Fruit fly (Drosophila melanogaster) whole organism, embryonic: Measurements from ENCODE around the gene Ilk.
A peak's percentile ranks its signal among the peaks of the same experiment; 100 is the strongest.

ENCODE experiments used
- Asciz ChIP-seq: fragments of 200-800 bp; sonication (Bioruptor generic); optimal IDR thresholded peaks from 2 replicates; lab custom pipeline; 2017; ENCODE audit warnings: missing biosample characterization, mild to moderate bottlenecking, missing genetic modification characterization, missing genetic modification reagents
- Bgb ChIP-seq: fragments of 200-800 bp; sonication (Bioruptor generic); IDR thresholded peaks from 2 replicates; pipeline ENCODE4 v1.3.6; 2022; ENCODE audit warnings: missing biosample characterization, missing genetic modification characterization; ENCODE audit not compliant: partially characterized antibody
- Bteb2 ChIP-seq: fragments of 200-800 bp; sonication (Bioruptor generic); optimal IDR thresholded peaks from 2 replicates; lab custom pipeline; 2016; ENCODE audit warnings: missing biosample characterization, missing genetic modification characterization
- CG10209 ChIP-seq: fragments of 200-800 bp; sonication (Bioruptor generic); optimal IDR thresholded peaks from 3 replicates; lab custom pipeline; 2017; ENCODE audit warnings: missing biosample characterization, mild to moderate bottlenecking, missing genetic modification characterization, missing genetic modification reagents
- CG11085 ChIP-seq: fragments of 200-800 bp; sonication (Bioruptor generic); IDR thresholded peaks from 2 replicates; pipeline ENCODE4 v1.3.6; 2022; ENCODE audit warnings: missing biosample characterization, missing genetic modification characterization
- CG11247 ChIP-seq: fragments of 200-800 bp; sonication (Bioruptor generic); IDR thresholded peaks from 2 replicates; pipeline ENCODE4 v1.3.6; 2022; ENCODE audit warnings: missing biosample characterization, missing genetic modification characterization
- CG13624 ChIP-seq: fragments of 200-800 bp; sonication (Bioruptor generic); optimal IDR thresholded peaks from 2 replicates; lab custom pipeline; 2016; ENCODE audit warnings: missing biosample characterization, missing genetic modification characterization
- CG15073 ChIP-seq: fragments of 200-800 bp; sonication (Bioruptor generic); optimal IDR thresholded peaks from 2 replicates; lab custom pipeline; 2016; ENCODE audit warnings: missing biosample characterization, missing genetic modification characterization
- CG1647 ChIP-seq: fragments of 200-800 bp; sonication (Bioruptor generic); optimal IDR thresholded peaks from 3 replicates; lab custom pipeline; 2016; ENCODE audit warnings: missing biosample characterization, missing genetic modification characterization
- CG1792 ChIP-seq: fragments of 200-800 bp; sonication (Bioruptor generic); optimal IDR thresholded peaks from 2 replicates; lab custom pipeline; 2016; ENCODE audit warnings: missing biosample characterization, missing genetic modification characterization
- CG1832 ChIP-seq: fragments of 200-800 bp; sonication (Bioruptor generic); optimal IDR thresholded peaks from 2 replicates; lab custom pipeline; 2017; ENCODE audit warnings: missing biosample characterization, mild to moderate bottlenecking, missing genetic modification characterization, inconsistent platforms
- CG2199 ChIP-seq: fragments of 200-800 bp; sonication (Bioruptor generic); IDR thresholded peaks from 3 replicates; pipeline ENCODE4 v1.3.6; 2022; ENCODE audit warnings: missing biosample characterization, missing genetic modification characterization
- CG3838 ChIP-seq: fragments of 200-800 bp; sonication (Bioruptor generic); optimal IDR thresholded peaks from 3 replicates; lab custom pipeline; 2016; ENCODE audit warnings: missing biosample characterization, missing genetic modification characterization
- CG6254 ChIP-seq: fragments of 200-800 bp; sonication (Bioruptor generic); optimal IDR thresholded peaks from 3 replicates; lab custom pipeline; 2017; ENCODE audit warnings: mild to moderate bottlenecking, missing biosample characterization, missing genetic modification reagents, missing genetic modification characterization
- CG6683 ChIP-seq: fragments of 200-800 bp; sonication (Bioruptor generic); optimal IDR thresholded peaks from 2 replicates; lab custom pipeline; 2017; ENCODE audit warnings: missing biosample characterization, mild to moderate bottlenecking, missing genetic modification characterization, missing genetic modification reagents
- CG7357 ChIP-seq: fragments of 200-800 bp; sonication (Bioruptor generic); IDR thresholded peaks from 3 replicates; pipeline ENCODE4 v1.3.6; 2022; ENCODE audit warnings: missing biosample characterization, missing genetic modification characterization
- CG7786 ChIP-seq: fragments of 200-800 bp; sonication (Bioruptor generic); optimal IDR thresholded peaks from 2 replicates; lab custom pipeline; 2016; ENCODE audit warnings: missing biosample characterization, missing genetic modification characterization
- CG8944 ChIP-seq: fragments of 200-800 bp; sonication (Bioruptor generic); optimal IDR thresholded peaks from 3 replicates; lab custom pipeline; 2016; ENCODE audit warnings: missing biosample characterization, missing genetic modification characterization
- CG9609 ChIP-seq: fragments of 200-800 bp; sonication (Bioruptor generic); optimal IDR thresholded peaks from 3 replicates; lab custom pipeline; 2016; ENCODE audit warnings: missing biosample characterization, missing genetic modification characterization
- Camta ChIP-seq: fragments of 200-800 bp; sonication (Bioruptor generic); optimal IDR thresholded peaks from 2 replicates; lab custom pipeline; 2016; ENCODE audit warnings: missing biosample characterization, missing genetic modification characterization
- GATAe ChIP-seq: fragments of 200-800 bp; sonication (Bioruptor generic); conservative IDR thresholded peaks from 2 replicates; pipeline ENCODE4 v1.3.6; 2022; ENCODE audit warnings: missing biosample characterization, missing genetic modification characterization
- HmgZ ChIP-seq: fragments of 200-800 bp; sonication (Bioruptor generic); optimal IDR thresholded peaks from 2 replicates; lab custom pipeline; 2018; ENCODE audit warnings: missing biosample characterization, mild to moderate bottlenecking, missing genetic modification characterization
- Mes4 ChIP-seq: fragments of 200-800 bp; sonication (Bioruptor generic); optimal IDR thresholded peaks from 2 replicates; lab custom pipeline; 2016; ENCODE audit warnings: missing biosample characterization, missing genetic modification characterization
- Nf-YC ChIP-seq: fragments of 200-800 bp; optimal IDR thresholded peaks from 3 replicates; lab custom pipeline; 2019; ENCODE audit warnings: missing biosample characterization, mild to moderate bottlenecking, missing genetic modification characterization, moderate library complexity
- Oli ChIP-seq: fragments of 200-800 bp; sonication (Bioruptor generic); optimal IDR thresholded peaks from 2 replicates; lab custom pipeline; 2018; ENCODE audit warnings: missing biosample characterization, mild to moderate bottlenecking, missing genetic modification characterization, moderate library complexity
- Sox100B ChIP-seq: fragments of 200-800 bp; sonication (Bioruptor generic); optimal IDR thresholded peaks from 3 replicates; lab custom pipeline; 2018; ENCODE audit warnings: missing biosample characterization, mild to moderate bottlenecking, missing genetic modification characterization
- aop ChIP-seq: fragments of 200-800 bp; sonication (Bioruptor generic); IDR thresholded peaks from 2 replicates; pipeline ENCODE4 v1.3.6; 2022; ENCODE audit warnings: missing biosample characterization, missing genetic modification characterization
- ash1 ChIP-seq: fragments of 200-800 bp; sonication (Bioruptor generic); optimal IDR thresholded peaks from 2 replicates; lab custom pipeline; 2018; ENCODE audit warnings: missing biosample characterization, mild to moderate bottlenecking, missing genetic modification characterization
- crp ChIP-seq, 2 experiments: fragments of 200-800 bp; sonication (Bioruptor generic); optimal IDR thresholded peaks; 2 replicates in 1 of 2; 3 replicates in 1 of 2; lab custom pipeline; 2017; ENCODE audit warnings: missing biosample characterization in 2 of 2, missing genetic modification characterization in 2 of 2, mild to moderate bottlenecking in 1 of 2, moderate library complexity in 1 of 2
- dysf ChIP-seq: fragments of 200-800 bp; sonication (Bioruptor generic); IDR thresholded peaks from 3 replicates; pipeline ENCODE4 v1.3.6; 2022; ENCODE audit warnings: missing biosample characterization, missing genetic modification characterization
- exex ChIP-seq: fragments of 200-800 bp; sonication (Bioruptor generic); optimal IDR thresholded peaks from 4 replicates; lab custom pipeline; 2018; ENCODE audit warnings: missing biosample characterization, mild to moderate bottlenecking, missing genetic modification characterization, moderate library complexity
- fd102C ChIP-seq: fragments of 200-800 bp; sonication (Bioruptor generic); optimal IDR thresholded peaks from 2 replicates; lab custom pipeline; 2018; ENCODE audit warnings: missing biosample characterization, mild to moderate bottlenecking, missing genetic modification characterization, moderate library complexity
- fru ChIP-seq: fragments of >200 bp; optimal IDR thresholded peaks from 2 replicates; lab custom pipeline; 2017
- fu2 ChIP-seq: fragments of 200-800 bp; sonication (Bioruptor generic); optimal IDR thresholded peaks from 2 replicates; lab custom pipeline; 2016; ENCODE audit warnings: missing biosample characterization, missing genetic modification characterization
- gro ChIP-seq: fragments of 200-800 bp; sonication (Bioruptor generic); optimal IDR thresholded peaks from 2 replicates; lab custom pipeline; 2016; ENCODE audit warnings: missing biosample characterization, missing genetic modification characterization
- hbn ChIP-seq: fragments of 200-800 bp; sonication (Bioruptor generic); IDR thresholded peaks from 2 replicates; pipeline ENCODE4 v1.3.6; 2022; ENCODE audit warnings: missing biosample characterization, missing genetic modification characterization; ENCODE audit not compliant: partially characterized antibody
- her ChIP-seq: fragments of 200-800 bp; sonication (Bioruptor generic); optimal IDR thresholded peaks from 2 replicates; lab custom pipeline; 2016; ENCODE audit warnings: missing biosample characterization, missing genetic modification characterization
- ind ChIP-seq: fragments of 200-800 bp; sonication (Bioruptor generic); optimal IDR thresholded peaks from 3 replicates; lab custom pipeline; 2016; ENCODE audit warnings: missing biosample characterization, missing genetic modification characterization
- knrl ChIP-seq: fragments of 200-800 bp; sonication (Bioruptor generic); IDR thresholded peaks from 3 replicates; pipeline ENCODE4 v1.3.6; 2022; ENCODE audit warnings: missing biosample characterization, missing genetic modification characterization; ENCODE audit not compliant: partially characterized antibody
- lola ChIP-seq, 3 experiments: fragments of >200 bp in 2 of 3; fragments of 200-800 bp in 1 of 3; sonication (Bioruptor generic) in 1 of 3; optimal IDR thresholded peaks; 2 replicates each; lab custom pipeline; 2017 to 2019; ENCODE audit warnings: missing biosample characterization in 3 of 3, missing genetic modification characterization in 3 of 3, mild to moderate bottlenecking in 1 of 3, moderate library complexity in 1 of 3
- luna ChIP-seq: fragments of 200-800 bp; sonication (Bioruptor generic); optimal IDR thresholded peaks from 2 replicates; lab custom pipeline; 2016; ENCODE audit warnings: missing biosample characterization, missing genetic modification characterization
- row ChIP-seq: fragments of 200-800 bp; sonication (Bioruptor generic); IDR thresholded peaks from 3 replicates; pipeline ENCODE4 v1.3.6; 2022; ENCODE audit warnings: missing biosample characterization, missing genetic modification characterization
- salm ChIP-seq: fragments of 200-800 bp; sonication (Bioruptor generic); optimal IDR thresholded peaks from 2 replicates; lab custom pipeline; 2018; ENCODE audit warnings: missing biosample characterization, mild to moderate bottlenecking, missing genetic modification characterization
- sd ChIP-seq: fragments of 200-800 bp; sonication (Bioruptor generic); optimal IDR thresholded peaks from 3 replicates; lab custom pipeline; 2018; ENCODE audit warnings: missing biosample characterization, mild to moderate bottlenecking, missing genetic modification characterization, moderate library complexity
- sima ChIP-seq: fragments of 200-800 bp; sonication (Bioruptor generic); optimal IDR thresholded peaks from 2 replicates; lab custom pipeline; 2016; ENCODE audit warnings: missing biosample characterization, missing genetic modification characterization
- slou ChIP-seq: fragments of 200-800 bp; sonication (Bioruptor generic); optimal IDR thresholded peaks from 3 replicates; lab custom pipeline; 2016; ENCODE audit warnings: missing biosample characterization, missing genetic modification characterization
- ssp ChIP-seq: fragments of 200-800 bp; sonication (Bioruptor generic); IDR thresholded peaks from 2 replicates; pipeline ENCODE4 v1.3.6; 2022; ENCODE audit warnings: missing biosample characterization, missing genetic modification characterization
- toy ChIP-seq: fragments of 200-800 bp; sonication (Bioruptor generic); IDR thresholded peaks from 2 replicates; pipeline ENCODE4 v1.3.6; 2022; ENCODE audit warnings: missing biosample characterization, missing genetic modification characterization
- wor ChIP-seq: fragments of 200-800 bp; sonication (Bioruptor generic); IDR thresholded peaks from 2 replicates; pipeline ENCODE4 v1.3.6; 2022; ENCODE audit warnings: missing biosample characterization, missing genetic modification characterization
- yki ChIP-seq: fragments of >200 bp; optimal IDR thresholded peaks from 3 replicates; lab custom pipeline; 2018

Ilk gene

DNA sequence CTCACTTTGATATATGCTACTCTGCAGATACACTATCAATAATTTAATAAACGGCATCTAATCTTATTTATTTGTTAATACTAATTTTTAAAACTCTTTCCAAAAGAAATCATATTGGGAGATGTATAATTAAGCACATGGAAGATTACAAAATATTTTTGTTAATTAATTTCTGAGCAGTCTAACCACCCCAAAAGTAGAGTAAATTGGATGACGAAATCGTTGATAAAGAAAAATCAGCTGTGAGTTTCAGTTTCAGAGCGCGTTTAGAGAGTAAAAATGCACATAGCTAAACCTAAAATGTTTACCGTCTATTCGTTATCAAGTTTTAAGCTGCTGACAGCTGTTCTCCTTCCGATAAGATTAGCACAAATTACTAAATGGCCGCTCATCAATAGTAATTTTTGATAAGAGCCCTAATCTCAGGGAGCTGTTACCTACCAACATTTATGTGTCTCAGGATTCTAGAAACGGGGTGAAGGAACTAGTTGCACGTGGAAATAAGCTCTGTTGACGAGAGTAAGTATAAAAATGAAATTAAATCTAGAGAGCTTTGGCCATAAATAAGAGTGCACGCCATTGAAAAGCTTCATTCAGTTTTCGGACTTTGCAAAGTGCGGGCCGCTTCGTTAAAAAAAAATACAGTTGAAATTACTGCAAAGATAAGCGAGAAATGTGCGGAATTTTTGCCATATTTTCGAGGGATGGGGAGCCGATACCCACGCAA is 44.0 kb upstream of the Ilk start, which contains the start of the genes chb and AsnS (continued):
- TF ChIP-seq HmgZ (tag; lab: Kevin White, UChicago) (peak; percentile 93), hbn (GFP tag; lab: Robert Waterston, UW) (no peak), CG11247 (GFP tag; lab: Robert Waterston, UW) (peak; percentile 87), fru (no peak), CG9609 (GFP tag; lab: Kevin White, UChicago) (peak; percentile 61), CG10209 (GFP tag; lab: Kevin White, UChicago) (peak; percentile 88), fd102C (GFP tag; lab: Kevin White, UChicago) (no peak), aop (GFP tag; lab: Robert Waterston, UW) (peak; percentile 42; the same call in 1 of the 2 replicates), CG2199 (peak; percentile 89; the same call in 2 of the 3 replicates), CG7786 (peak; percentile 41), CG1792 (GFP tag; lab: Kevin White, UChicago) (peak; percentile 48), crp (GFP tag; optimal IDR thresholded peaks at IDR 0.05; lab: Kevin White, UChicago) (peak in 1 of 2 experiments; percentile 77), Camta (GFP tag; lab: Kevin White, UChicago) (peak; percentile 81), dysf (peak; percentile 95), toy (GFP tag; lab: Robert Waterston, UW) (peak; percentile 58; the same call in 1 of the 2 replicates), CG6683 (GFP tag; lab: Kevin White, UChicago) (peak; percentile 75), ssp (peak; percentile 79), sd (tag; lab: Kevin White, UChicago) (peak; percentile 76), exex (tag; lab: Kevin White, UChicago) (peak; percentile 67), Bteb2 (GFP tag; lab: Kevin White, UChicago) (peak; percentile 88), sima (GFP tag; lab: Kevin White, UChicago) (peak; percentile 27), row (GFP tag; lab: Robert Waterston, UW) (peak; percentile 96), CG1647 (GFP tag; lab: Kevin White, UChicago) (peak; percentile 63), ash1 (no peak), CG11085 (GFP tag; lab: Robert Waterston, UW) (peak; percentile 88), CG13624 (GFP tag; lab: Kevin White, UChicago) (peak; percentile 79), slou (GFP tag; lab: Kevin White, UChicago) (peak; percentile 80), CG1832 (GFP tag; lab: Kevin White, UChicago) (no peak), CG15073 (peak; percentile 12), ind (GFP tag; lab: Kevin White, UChicago) (peak; percentile 86), Oli (tag; lab: Kevin White, UChicago) (peak; percentile 94), her (GFP tag; lab: Kevin White, UChicago) (peak; percentile 27), wor (GFP tag; lab: Robert Waterston, UW) (peak; percentile 85), Sox100B (GFP tag; lab: Kevin White, UChicago) (peak; percentile 88), CG7357 (peak; percentile 76), Mes4 (GFP tag; lab: Kevin White, UChicago) (peak; percentile 18), yki (lab: Kevin White, UChicago) (no peak), knrl (no peak), Asciz (GFP tag; lab: Kevin White, UChicago) (peak; percentile 91), lola (GFP tag; optimal IDR thresholded peaks at IDR 0.05; lab: Kevin White, UChicago) (peak in 1 of 3 experiments; percentile 63), Nf-YC (tag; lab: Kevin White, UChicago) (peak; percentile 53), CG6254 (peak; percentile 12), fu2 (GFP tag; lab: Kevin White, UChicago) (peak; percentile 78), Bgb (GFP tag; lab: Robert Waterston, UW) (no peak), gro (peak; percentile 50), CG8944 (peak; percentile 59), luna (peak; percentile 59), salm (tag; lab: Kevin White, UChicago) (peak; percentile 87), GATAe (GFP tag; lab: Robert Waterston, UW) (peak; percentile 88), CG3838 (GFP tag; lab: Kevin White, UChicago) (peak; percentile 27)
